Worm (Caenorhabditis elegans) whole organism, L4/young adult: Measurements from ENCODE around the gene C49F5.5.
"Not testable (repeated sequence)": the region's sequence is repeated elsewhere in the genome, so short reads cannot be mapped to it uniquely, and the experiment has no call there.

Experiments used
- W03F9.2 ChIP-seq: fragments of 150-350 bp; optimal IDR thresholded peaks from 2 replicates; lab custom pipeline; 2014; ENCODE audit warnings: missing biosample characterization, missing genetic modification characterization
- dao-5 ChIP-seq: sonication (generic microtip); optimal IDR thresholded peaks from 2 replicates; lab custom pipeline; 2016; ENCODE audit warnings: missing genotype, missing genetic modification characterization, moderate library complexity, missing compliant biosample characterization
- him-1 ChIP-seq: sonication (generic microtip); optimal IDR thresholded peaks from 2 replicates; lab custom pipeline; 2016; ENCODE audit warnings: missing genotype, missing genetic modification reagents, missing genetic modification characterization, missing compliant biosample characterization

ce11 chrX:11961103-11961502 lies 24.9 kb upstream of the C49F5.5 start, which contains the start of gene C49F5.13:
- TF ChIP-seq him-1 (tag; lab: Kevin White, UChicago); W03F9.2; dao-5 (tag; lab: Kevin White, UChicago): not testable (repeated sequence)
